Fruit fly (Drosophila melanogaster) Kc167 (cell line): Measurements from ENCODE around the gene CG32270.

Experiments used
- Sin3A ChIP-seq: fragments of >200 bp; optimal IDR thresholded peaks from 2 replicates; lab custom pipeline; 2018; ENCODE audit warnings: missing external identifiers
- psq ChIP-seq: fragments of >200 bp; optimal IDR thresholded peaks from 2 replicates; lab custom pipeline; 2017; ENCODE audit warnings: missing external identifiers

DNA sequence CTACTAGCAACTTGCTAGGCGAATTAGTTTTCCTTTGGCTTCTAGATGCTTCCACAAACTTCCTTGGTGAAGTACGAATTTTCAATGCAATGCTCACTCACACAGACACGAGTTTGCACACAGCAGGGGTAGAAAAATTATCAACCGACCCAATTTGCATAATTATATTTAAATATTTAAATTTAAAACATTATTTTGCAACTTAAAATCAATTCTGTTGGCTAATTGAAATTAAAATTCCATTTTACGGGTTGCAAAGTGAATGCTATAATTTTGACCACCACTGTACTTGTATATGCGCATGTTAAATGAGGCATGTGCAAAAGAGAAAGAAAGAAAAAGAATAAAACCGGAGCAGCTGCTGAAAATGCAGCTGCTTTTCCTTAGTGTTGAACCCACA is 14.7 kb downstream of the CG32270 start:
- TF ChIP-seq Sin3A (no peak), psq (lab: Kevin White, UChicago) (no peak)
